Worm (Caenorhabditis elegans) whole organism, L4/young adult: ENCODE data around the gene ptr-1.

Experiments used
- W03F9.2 ChIP-seq: fragments of 150-350 bp; optimal IDR thresholded peaks from 2 replicates; lab custom pipeline; 2014; ENCODE audit warnings: missing biosample characterization, missing genetic modification characterization
- dao-5 ChIP-seq: sonication (generic microtip); optimal IDR thresholded peaks from 2 replicates; lab custom pipeline; 2016; ENCODE audit warnings: missing genotype, missing genetic modification characterization, moderate library complexity, missing compliant biosample characterization

DNA sequence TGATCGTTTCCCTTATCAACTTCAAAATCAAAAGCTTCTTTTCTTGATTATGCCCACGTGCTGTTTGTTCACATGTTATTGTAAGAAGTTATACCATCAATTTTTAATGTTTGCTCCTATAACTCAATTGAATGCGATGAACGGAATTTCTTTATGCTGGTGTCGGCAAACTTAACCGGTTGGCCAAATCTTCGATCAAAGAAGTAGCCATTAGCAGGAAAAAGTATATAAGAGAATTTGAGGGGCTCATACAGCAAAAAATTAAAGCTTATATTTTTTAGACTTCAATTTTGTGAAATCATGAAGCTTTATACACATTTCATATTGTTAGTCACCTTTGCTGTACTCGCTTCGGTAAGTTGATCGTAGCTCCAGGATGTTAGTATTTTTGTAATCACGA lies 7.7 kb downstream of the ptr-1 start, which contains the start of gene pqn-16:
- TF ChIP-seq dao-5 (tag; lab: Kevin White, UChicago) (no peak), W03F9.2 (tag; lab: Kevin White, UChicago) (no peak)
